Worm (Caenorhabditis elegans): ENCODE measurements around the gene clec-27.

The clec-27 gene

ce11 chrV:16812371-16812770 lies 42.1 kb upstream of the clec-27 start:
- TF ChIP-seq sox-4 (tag; optimal IDR thresholded peaks at IDR 0.05), result no peak

- TF ChIP-seq xbp-1 (tag; optimal IDR thresholded peaks at IDR 0.05), result no peak
- TF ChIP-seq nhr-77 (tag; optimal IDR thresholded peaks at IDR 0.05), result no peak
- TF ChIP-seq unc-98 (GFP tag; IDR thresholded peaks at IDR 0.05), result no peak
- no peak for TF ChIP-seq hlh-17 (GFP tag; optimal IDR thresholded peaks at IDR 0.05; ENCODE audit: borderline replicate concordance)
- TF ChIP-seq unc-130 (tag; optimal IDR thresholded peaks at IDR 0.05), result no peak
- no peak for TF ChIP-seq ceh-8 (GFP tag; optimal IDR thresholded peaks at IDR 0.05)
- TF ChIP-seq sup-37 (GFP tag; optimal IDR thresholded peaks at IDR 0.05), result no peak
- TF ChIP-seq unc-62 (GFP tag; optimal IDR thresholded peaks at IDR 0.05), result no peak
- TF ChIP-seq ztf-4 (tag; optimal IDR thresholded peaks at IDR 0.05), result peak; percentile 19
- TF ChIP-seq unc-30 (tag; optimal IDR thresholded peaks at IDR 0.05), result no peak
- TF ChIP-seq fkh-4 (tag; optimal IDR thresholded peaks at IDR 0.05; ENCODE audit: borderline replicate concordance), result no peak
- TF ChIP-seq zag-1 (tag; optimal IDR thresholded peaks at IDR 0.05), result no peak
- no peak for TF ChIP-seq ceh-63 (GFP tag; optimal IDR thresholded peaks at IDR 0.05)
- TF ChIP-seq pag-3 (tag; optimal IDR thresholded peaks at IDR 0.05; ENCODE audit: borderline replicate concordance, insufficient read depth), result no peak
- TF ChIP-seq skn-1 (tag; optimal IDR thresholded peaks at IDR 0.05), result no peak
- peak; percentile 8; the same call in 1 of the 2 replicates for TF ChIP-seq nhr-19 (GFP tag; conservative IDR thresholded peaks at IDR 0.05)
- TF ChIP-seq nhr-84 (tag; optimal IDR thresholded peaks at IDR 0.05), result no peak
- no peak for TF ChIP-seq Y116A8C.19 (tag; optimal IDR thresholded peaks at IDR 0.05; ENCODE audit: borderline replicate concordance)
- no peak for TF ChIP-seq fkh-10 (GFP tag; optimal IDR thresholded peaks at IDR 0.05)
- no peak for TF ChIP-seq lir-3 (tag; optimal IDR thresholded peaks at IDR 0.05; ENCODE audit: poor library complexity)
- TF ChIP-seq egl-27 (tag; optimal IDR thresholded peaks at IDR 0.05), result no peak
- TF ChIP-seq elt-2 (tag; optimal IDR thresholded peaks at IDR 0.05), result peak; percentile 28
- no peak for TF ChIP-seq pax-3 (tag; optimal IDR thresholded peaks at IDR 0.05)
- no peak for TF ChIP-seq aly-2 (tag; optimal IDR thresholded peaks at IDR 0.05)
- no peak for TF ChIP-seq sptf-1 (tag; optimal IDR thresholded peaks at IDR 0.05)
- peak; percentile 3 for TF ChIP-seq ama-1 (optimal IDR thresholded peaks at IDR 0.05)
- no peak for TF ChIP-seq zip-4 (GFP tag; optimal IDR thresholded peaks at IDR 0.05)
- no peak for TF ChIP-seq nhr-237 (tag; optimal IDR thresholded peaks at IDR 0.05)
- TF ChIP-seq blmp-1 (tag; optimal IDR thresholded peaks at IDR 0.05), result peak; percentile 25
- no peak for TF ChIP-seq irx-1 (tag; optimal IDR thresholded peaks at IDR 0.05)
- TF ChIP-seq nhr-90 (tag; optimal IDR thresholded peaks at IDR 0.05; ENCODE audit: poor library complexity), result no peak
- TF ChIP-seq fos-1 (tag; optimal IDR thresholded peaks at IDR 0.05), result no peak
- peak in 1 of 2 experiments; percentile 43 for TF ChIP-seq lin-35 (GFP tag; optimal IDR thresholded peaks at IDR 0.05)
- TF ChIP-seq C04F5.9 (tag; optimal IDR thresholded peaks at IDR 0.05), result no peak
- no peak for TF ChIP-seq sox-4 (tag; optimal IDR thresholded peaks at IDR 0.05)
- no peak for TF ChIP-seq ceh-90 (tag; optimal IDR thresholded peaks at IDR 0.05)
- no peak for TF ChIP-seq lsy-2 (tag; optimal IDR thresholded peaks at IDR 0.05)
- TF ChIP-seq nhr-76 (tag; optimal IDR thresholded peaks at IDR 0.05), result no peak
- no peak for TF ChIP-seq aha-1 (tag; optimal IDR thresholded peaks at IDR 0.05)
- no peak for TF ChIP-seq alr-1 (tag; optimal IDR thresholded peaks at IDR 0.05; ENCODE audit: borderline replicate concordance)
- TF ChIP-seq nhr-11 (tag; optimal IDR thresholded peaks at IDR 0.05), result no peak
- TF ChIP-seq mdl-1 (tag; optimal IDR thresholded peaks at IDR 0.05), result no peak
- TF ChIP-seq F16B12.6 (tag; optimal IDR thresholded peaks at IDR 0.05), result no peak
- TF ChIP-seq grh-1 (GFP tag; IDR thresholded peaks at IDR 0.05), result no peak
- TF ChIP-seq nhr-71 (tag; optimal IDR thresholded peaks at IDR 0.05), result peak; percentile 33
- no peak for TF ChIP-seq tlp-1 (tag; optimal IDR thresholded peaks at IDR 0.05)
- no peak for TF ChIP-seq ztf-11 (tag; optimal IDR thresholded peaks at IDR 0.05)
- TF ChIP-seq lin-39 (tag; optimal IDR thresholded peaks at IDR 0.05), result no peak
- TF ChIP-seq dsc-1 (tag; optimal IDR thresholded peaks at IDR 0.05), result no peak
- TF ChIP-seq fkh-8 (tag; optimal IDR thresholded peaks at IDR 0.05), result no peak
These were observed 39.8 kb upstream of the clec-27 start for ce11 chrV:16814541-16815207.
